Worm (Caenorhabditis elegans) whole organism, midembryonic: ENCODE data around the gene elpc-2.

Experiments used
- cog-1 ChIP-seq: sonication (generic microtip); optimal IDR thresholded peaks from 2 replicates; lab custom pipeline; 2016; ENCODE audit warnings: missing genetic modification characterization, missing compliant biosample characterization
- flt-1 ChIP-seq: fragments of 200-800 bp; sonication (Bioruptor generic); IDR thresholded peaks from 2 replicates; pipeline ENCODE4 v1.3.6; 2022; ENCODE audit warnings: missing genetic modification characterization, missing compliant biosample characterization

ce11 chrIII:12642511-12643168 lies 30.8 kb upstream of the elpc-2 start:
- TF ChIP-seq cog-1 (no peak), flt-1 (GFP tag; lab: Robert Waterston, UW) (no peak)
